Worm (Caenorhabditis elegans) whole organism, L1 larva: Measurements from ENCODE around the gene T24D5.4.

Experiments
- C16A3.4 ChIP-seq: fragments of 150-350 bp; optimal IDR thresholded peaks from 2 replicates; lab custom pipeline; 2014; ENCODE audit warnings: missing biosample characterization, missing genetic modification characterization
- C34B4.2 ChIP-seq: sonication (generic microtip); optimal IDR thresholded peaks from 2 replicates; lab custom pipeline; 2017; ENCODE audit warnings: mild to moderate bottlenecking, missing genetic modification characterization, missing compliant biosample characterization
- aha-1 ChIP-seq: fragments of 150-350 bp; optimal IDR thresholded peaks from 2 replicates; lab custom pipeline; 2014; ENCODE audit warnings: missing biosample characterization, missing genetic modification characterization
- blmp-1 ChIP-seq: fragments of 150-350 bp; optimal IDR thresholded peaks from 2 replicates; lab custom pipeline; 2014; ENCODE audit warnings: missing biosample characterization, missing genetic modification characterization
- ceh-8 ChIP-seq: fragments of 200-800 bp; sonication (Bioruptor generic); optimal IDR thresholded peaks from 2 replicates; lab custom pipeline; 2018; ENCODE audit warnings: mild to moderate bottlenecking, missing genetic modification characterization, moderate library complexity, missing compliant biosample characterization
- ceh-88 ChIP-seq: fragments of 200-800 bp; sonication (Bioruptor generic); IDR thresholded peaks from 2 replicates; pipeline ENCODE4 v1.3.6; 2022; ENCODE audit warnings: missing genetic modification characterization, missing compliant biosample characterization
- dpl-1 ChIP-seq, 3 experiments: fragments of 150-350 bp in 2 of 3; sonication (generic microtip) in 1 of 3; optimal IDR thresholded peaks; 2 replicates each; lab custom pipeline; 2014 to 2017; ENCODE audit warnings: missing biosample characterization in 3 of 3, missing genetic modification characterization in 3 of 3, missing genetic modification reagents in 3 of 3
- efl-1 ChIP-seq, 4 experiments: fragments of 150-350 bp; optimal IDR thresholded peaks in 3 of 4; peaks in 1 of 4; 1 replicate in 1 of 4; 2 replicates in 3 of 4; lab custom pipeline; 2014; ENCODE audit warnings: missing biosample characterization in 2 of 4, missing genetic modification characterization in 2 of 4, missing genetic modification reagents in 2 of 4
- egl-27 ChIP-seq, 2 experiments: fragments of 150-350 bp in 1 of 2; sonication (generic microtip); optimal IDR thresholded peaks; 3 replicates each; lab custom pipeline; 2017 to 2018; ENCODE audit warnings: missing biosample characterization in 2 of 2, missing genetic modification characterization in 2 of 2, missing genetic modification reagents in 2 of 2
- elt-3 ChIP-seq, 6 experiments: fragments of 150-350 bp in 1 of 6; sonication (generic microtip); optimal IDR thresholded peaks; 2 replicates each; lab custom pipeline; 2017 to 2018; ENCODE audit warnings: missing biosample characterization in 6 of 6, missing genetic modification characterization in 6 of 6, inconsistent platforms in 1 of 6
- ets-5 ChIP-seq: fragments of 200-800 bp; sonication (Bioruptor generic); IDR thresholded peaks from 2 replicates; pipeline ENCODE4 v1.3.6; 2022; ENCODE audit warnings: missing genetic modification characterization, missing compliant biosample characterization
- fkh-4 ChIP-seq: sonication (generic microtip); optimal IDR thresholded peaks from 2 replicates; lab custom pipeline; 2016; ENCODE audit warnings: missing compliant biosample characterization, missing genetic modification characterization, borderline replicate concordance
- fkh-8 ChIP-seq: sonication (generic microtip); optimal IDR thresholded peaks from 2 replicates; lab custom pipeline; 2016; ENCODE audit warnings: mild to moderate bottlenecking, missing genetic modification characterization, missing compliant biosample characterization
- fos-1 ChIP-seq: fragments of 150-350 bp; optimal IDR thresholded peaks from 2 replicates; lab custom pipeline; 2014; ENCODE audit warnings: missing biosample characterization, missing genetic modification characterization
- grh-1 ChIP-seq: fragments of 200-800 bp; sonication (Bioruptor generic); IDR thresholded peaks from 2 replicates; pipeline ENCODE4 v1.3.6; 2022; ENCODE audit warnings: missing genetic modification reagents, missing genetic modification characterization, missing compliant biosample characterization
- hlh-17 ChIP-seq: fragments of 200-800 bp; sonication (Bioruptor generic); optimal IDR thresholded peaks from 2 replicates; lab custom pipeline; 2018; ENCODE audit warnings: missing genetic modification characterization, mild to moderate bottlenecking, missing compliant biosample characterization, moderate library complexity, borderline replicate concordance
- hpl-2 ChIP-seq: fragments of 150-350 bp; optimal IDR thresholded peaks from 2 replicates; lab custom pipeline; 2014; ENCODE audit warnings: missing biosample characterization, missing genetic modification reagents, missing genetic modification characterization
- jun-1 ChIP-seq: fragments of 150-350 bp; optimal IDR thresholded peaks from 2 replicates; lab custom pipeline; 2014; ENCODE audit warnings: missing biosample characterization, missing genetic modification reagents, missing genetic modification characterization
- lin-13 ChIP-seq: fragments of 150-350 bp; optimal IDR thresholded peaks from 2 replicates; lab custom pipeline; 2014; ENCODE audit warnings: missing biosample characterization, missing genetic modification reagents, missing genetic modification characterization
- lin-14 ChIP-seq: fragments of 200-800 bp; sonication (Bioruptor generic); optimal IDR thresholded peaks from 2 replicates; lab custom pipeline; 2018; ENCODE audit warnings: mild to moderate bottlenecking, missing genetic modification characterization, moderate library complexity, missing compliant biosample characterization
- lin-15B ChIP-seq: fragments of 150-350 bp; sonication (generic microtip); optimal IDR thresholded peaks from 3 replicates; lab custom pipeline; 2014; ENCODE audit warnings: missing biosample characterization, missing genetic modification characterization
- mab-9 ChIP-seq: fragments of 200-800 bp; sonication (Bioruptor generic); IDR thresholded peaks from 2 replicates; pipeline ENCODE4 v1.3.6; 2022; ENCODE audit warnings: missing genetic modification reagents, missing genetic modification characterization, missing compliant biosample characterization
- mdl-1 ChIP-seq, 2 experiments: fragments of 150-350 bp; optimal IDR thresholded peaks; 2 replicates each; lab custom pipeline; 2014 to 2017; ENCODE audit warnings: missing biosample characterization in 2 of 2, missing genetic modification characterization in 2 of 2, inconsistent platforms in 1 of 2
- nhr-11 ChIP-seq: fragments of 150-350 bp; optimal IDR thresholded peaks from 2 replicates; lab custom pipeline; 2014; ENCODE audit warnings: missing biosample characterization, missing genetic modification characterization
- nhr-19 ChIP-seq: fragments of 200-800 bp; sonication (Bioruptor generic); conservative IDR thresholded peaks from 2 replicates; pipeline ENCODE4 v1.3.6; 2022; ENCODE audit warnings: missing genetic modification characterization, missing compliant biosample characterization
- nhr-20 ChIP-seq: sonication (generic microtip); optimal IDR thresholded peaks from 2 replicates; lab custom pipeline; 2016; ENCODE audit warnings: mild to moderate bottlenecking, missing genetic modification characterization, missing compliant biosample characterization
- nhr-28 ChIP-seq: fragments of 150-350 bp; optimal IDR thresholded peaks from 2 replicates; lab custom pipeline; 2014; ENCODE audit warnings: missing biosample characterization, missing genetic modification characterization
- nhr-47 ChIP-seq: sonication (generic microtip); optimal IDR thresholded peaks from 2 replicates; lab custom pipeline; 2016; ENCODE audit warnings: mild to moderate bottlenecking, missing genetic modification characterization, moderate library complexity, missing compliant biosample characterization
- nhr-76 ChIP-seq: sonication (generic microtip); optimal IDR thresholded peaks from 2 replicates; lab custom pipeline; 2017; ENCODE audit warnings: missing biosample characterization, missing genetic modification characterization
- nhr-85 ChIP-seq: sonication (generic microtip); peaks from one replicate; lab custom pipeline; 2016; ENCODE audit warnings: missing genetic modification characterization, inconsistent platforms, missing compliant biosample characterization
- nhr-90 ChIP-seq: sonication (generic microtip); optimal IDR thresholded peaks from 2 replicates; lab custom pipeline; 2016; ENCODE audit warnings: mild to moderate bottlenecking, missing genetic modification characterization, missing compliant biosample characterization; ENCODE audit not compliant: poor library complexity
- pqm-1 ChIP-seq: sonication (generic microtip); optimal IDR thresholded peaks from 3 replicates; lab custom pipeline; 2017; ENCODE audit warnings: missing biosample characterization, missing genetic modification characterization
- rnt-1 ChIP-seq: sonication (generic microtip); optimal IDR thresholded peaks from 2 replicates; lab custom pipeline; 2016; ENCODE audit warnings: mild to moderate bottlenecking, missing genetic modification characterization, moderate library complexity, missing compliant biosample characterization
- skn-1 ChIP-seq: fragments of 150-350 bp; optimal IDR thresholded peaks from 2 replicates; lab custom pipeline; 2014; ENCODE audit warnings: missing biosample characterization, missing genetic modification characterization
- snu-23 ChIP-seq: sonication (generic microtip); optimal IDR thresholded peaks from 2 replicates; lab custom pipeline; 2016; ENCODE audit warnings: missing genetic modification characterization, missing compliant biosample characterization
- sox-4 ChIP-seq: sonication (generic microtip); optimal IDR thresholded peaks from 2 replicates; lab custom pipeline; 2016; ENCODE audit warnings: missing genetic modification characterization, missing compliant biosample characterization
- swsn-7 ChIP-seq: sonication (generic microtip); optimal IDR thresholded peaks from 2 replicates; lab custom pipeline; 2016; ENCODE audit warnings: missing genetic modification characterization, missing compliant biosample characterization
- unc-30 ChIP-seq: sonication (generic microtip); optimal IDR thresholded peaks from 2 replicates; lab custom pipeline; 2017; ENCODE audit warnings: missing biosample characterization, missing genetic modification characterization
- unc-86 ChIP-seq: sonication (generic microtip); optimal IDR thresholded peaks from 2 replicates; lab custom pipeline; 2016; ENCODE audit warnings: missing genetic modification characterization, missing compliant biosample characterization
- unc-98 ChIP-seq: fragments of 200-800 bp; sonication (Bioruptor generic); IDR thresholded peaks from 2 replicates; pipeline ENCODE4 v1.3.6; 2022; ENCODE audit warnings: missing genetic modification characterization, missing compliant biosample characterization
- vab-15 ChIP-seq: sonication (generic microtip); optimal IDR thresholded peaks from 2 replicates; lab custom pipeline; 2017; ENCODE audit warnings: missing genotype, mild to moderate bottlenecking, missing genetic modification characterization, missing compliant biosample characterization
- zip-4 ChIP-seq: fragments of 200-800 bp; sonication (Bioruptor generic); optimal IDR thresholded peaks from 2 replicates; lab custom pipeline; 2018; ENCODE audit warnings: mild to moderate bottlenecking, missing genetic modification characterization, moderate library complexity, missing compliant biosample characterization

The T24D5.4 gene

ce11 chrX:12635010-12635409 lies 38.0 kb downstream of the T24D5.4 start (continued):
- TF ChIP-seq nhr-85 (tag; lab: Kevin White, UChicago): peak; percentile 75
- TF ChIP-seq unc-86 (tag; lab: Kevin White, UChicago): no peak
- no peak for TF ChIP-seq unc-30 (tag; lab: Kevin White, UChicago)
- TF ChIP-seq blmp-1 (tag; lab: Kevin White, UChicago): peak; percentile 73
- TF ChIP-seq fkh-4 (tag; lab: Kevin White, UChicago): no peak
- peak; percentile 14 for TF ChIP-seq fos-1 (tag; lab: Kevin White, UChicago)
- TF ChIP-seq hpl-2: no peak
- peak; percentile 40 for TF ChIP-seq jun-1 (tag; lab: Kevin White, UChicago)
- TF ChIP-seq lin-15B (tag; lab: Kevin White, UChicago): peak; percentile 14
- TF ChIP-seq nhr-47 (tag; lab: Kevin White, UChicago): peak; percentile 32
- peak; percentile 62 for TF ChIP-seq C16A3.4 (tag; lab: Kevin White, UChicago)
- no peak for TF ChIP-seq nhr-11
- peak; percentile 85 for TF ChIP-seq lin-14 (GFP tag; lab: Kevin White, UChicago)
- TF ChIP-seq elt-3 (tag; optimal IDR thresholded peaks at IDR 0.05; lab: Kevin White, UChicago): peak in 2 of 6 experiments; percentile 45
- no peak for TF ChIP-seq ceh-88 (GFP tag; lab: Robert Waterston, UW)
- TF ChIP-seq nhr-28: no peak
- TF ChIP-seq aha-1 (tag; lab: Kevin White, UChicago): no peak
- no peak for TF ChIP-seq fkh-8
- no peak; the same call in 1 of the 2 replicates for TF ChIP-seq nhr-19
- TF ChIP-seq mdl-1 (tag; optimal IDR thresholded peaks at IDR 0.05; lab: Kevin White, UChicago): peak in 1 of 2 experiments; percentile 80
- peak; percentile 59 to 80 (median 76) for TF ChIP-seq dpl-1 (GFP tag; optimal IDR thresholded peaks at IDR 0.05; lab: Kevin White, UChicago)
- no peak for TF ChIP-seq egl-27 (tag; optimal IDR thresholded peaks at IDR 0.05; lab: Kevin White, UChicago)
- no peak for TF ChIP-seq zip-4 (GFP tag; lab: Kevin White, UChicago)
- TF ChIP-seq grh-1: no peak
- TF ChIP-seq snu-23 (GFP tag; lab: Kevin White, UChicago): peak; percentile 59
- TF ChIP-seq mab-9 (GFP tag; lab: Robert Waterston, UW): no peak
- TF ChIP-seq nhr-76 (tag; lab: Kevin White, UChicago): no peak
- TF ChIP-seq skn-1 (tag; lab: Kevin White, UChicago): peak; percentile 40
- TF ChIP-seq ceh-8 (GFP tag; lab: Kevin White, UChicago): no peak

- no peak for TF ChIP-seq nhr-11
Observed at ce11 chrX:12636242-12636641, 39.3 kb downstream of the T24D5.4 start.

- TF ChIP-seq efl-1 (optimal IDR thresholded peaks at IDR 0.05; lab: Kevin White, UChicago): no peak
- no peak for TF ChIP-seq efl-1 (GFP tag; optimal IDR thresholded peaks at IDR 0.05 in 1 of 2; lab: Kevin White, UChicago)
- TF ChIP-seq ets-5: no peak
- no peak for TF ChIP-seq nhr-20 (tag; lab: Kevin White, UChicago)
- TF ChIP-seq rnt-1 (tag; lab: Kevin White, UChicago): no peak
- TF ChIP-seq vab-15: no peak
- no peak for TF ChIP-seq hlh-17 (GFP tag; lab: Kevin White, UChicago)
- TF ChIP-seq blmp-1 (tag; lab: Kevin White, UChicago): no peak
- no peak for TF ChIP-seq nhr-90
- TF ChIP-seq grh-1: no peak
- TF ChIP-seq unc-98: no peak
- no peak for TF ChIP-seq swsn-7 (tag; lab: Kevin White, UChicago)
- TF ChIP-seq C34B4.2 (tag; lab: Kevin White, UChicago): no peak
- TF ChIP-seq dpl-1 (GFP tag; optimal IDR thresholded peaks at IDR 0.05; lab: Kevin White, UChicago): no peak
- no peak for TF ChIP-seq mdl-1 (tag; optimal IDR thresholded peaks at IDR 0.05; lab: Kevin White, UChicago)
- TF ChIP-seq nhr-85 (tag; lab: Kevin White, UChicago): no peak
- TF ChIP-seq pqm-1 (tag; lab: Kevin White, UChicago): no peak
- TF ChIP-seq nhr-76 (tag; lab: Kevin White, UChicago): no peak
- no peak for TF ChIP-seq lin-13
- TF ChIP-seq sox-4 (tag; lab: Kevin White, UChicago): no peak
Observed at ce11 chrX:12637978-12638377, 41.0 kb downstream of the T24D5.4 start.
